Worm (Caenorhabditis elegans) whole organism, L4 larva: ENCODE measurements around the gene F17C11.11.
A peak's percentile ranks its signal among the peaks of the same experiment; 100 is the strongest.

Experiments
- F37D6.2 ChIP-seq: sonication (generic microtip); optimal IDR thresholded peaks from 2 replicates; lab custom pipeline; 2016; ENCODE audit warnings: mild to moderate bottlenecking, missing genetic modification characterization, missing compliant biosample characterization
- F49E8.2 ChIP-seq: sonication (generic microtip); optimal IDR thresholded peaks from 2 replicates; lab custom pipeline; 2016; ENCODE audit warnings: missing compliant biosample characterization, mild to moderate bottlenecking, missing genetic modification characterization, borderline replicate concordance
- T20F7.1 ChIP-seq: fragments of 200-800 bp; sonication (Bioruptor generic); optimal IDR thresholded peaks from 2 replicates; lab custom pipeline; 2018; ENCODE audit warnings: mild to moderate bottlenecking, missing genetic modification characterization, missing compliant biosample characterization
- Y75B8A.6 ChIP-seq: fragments of 200-800 bp; sonication (Bioruptor generic); IDR thresholded peaks from 2 replicates; pipeline ENCODE4 v1.3.6; 2022; ENCODE audit warnings: missing genetic modification reagents, missing genetic modification characterization, missing compliant biosample characterization
- ZK546.5 ChIP-seq, 2 experiments: sonication (generic microtip); optimal IDR thresholded peaks; 2 replicates each; lab custom pipeline; 2017; ENCODE audit warnings: missing biosample characterization in 2 of 2, missing genetic modification characterization in 2 of 2
- aha-1 ChIP-seq: fragments of 150-350 bp; peaks from one replicate; lab custom pipeline; 2014; ENCODE audit warnings: missing biosample characterization, missing genetic modification characterization
- aly-2 ChIP-seq: sonication (generic microtip); optimal IDR thresholded peaks from 2 replicates; lab custom pipeline; 2018; ENCODE audit warnings: missing biosample characterization, missing genetic modification characterization
- ama-1 ChIP-seq: fragments of 150-350 bp; optimal IDR thresholded peaks from 2 replicates; lab custom pipeline; 2014; ENCODE audit warnings: inconsistent platforms, mixed read lengths
- ceh-20 ChIP-seq: fragments of 200-800 bp; sonication (Bioruptor generic); IDR thresholded peaks from 2 replicates; pipeline ENCODE4 v1.3.6; 2022; ENCODE audit warnings: missing genetic modification reagents, missing genetic modification characterization, missing compliant biosample characterization
- ceh-28 ChIP-seq: fragments of 150-350 bp; optimal IDR thresholded peaks from 2 replicates; lab custom pipeline; 2014; ENCODE audit warnings: missing biosample characterization, missing genetic modification reagents, missing genetic modification characterization
- ceh-32 ChIP-seq: sonication (generic microtip); optimal IDR thresholded peaks from 2 replicates; lab custom pipeline; 2016; ENCODE audit warnings: mild to moderate bottlenecking, missing genetic modification characterization, missing compliant biosample characterization; ENCODE audit not compliant: poor library complexity
- ceh-44 ChIP-seq: fragments of 200-800 bp; sonication (Bioruptor generic); IDR thresholded peaks from 2 replicates; pipeline ENCODE4 v1.3.6; 2022; ENCODE audit warnings: missing genetic modification reagents, missing genetic modification characterization, missing compliant biosample characterization
- ceh-62 ChIP-seq: sonication (generic microtip); optimal IDR thresholded peaks from 2 replicates; lab custom pipeline; 2017; ENCODE audit warnings: missing biosample characterization, missing genetic modification characterization
- cey-2 ChIP-seq: sonication (generic microtip); optimal IDR thresholded peaks from 3 replicates; lab custom pipeline; 2017; ENCODE audit warnings: missing genetic modification characterization, mild to moderate bottlenecking, missing compliant biosample characterization, antibody characterized with exemption, borderline replicate concordance; ENCODE audit not compliant: insufficient read depth
- daf-16 ChIP-seq, 3 experiments: sonication (generic microtip); optimal IDR thresholded peaks; 2 replicates each; lab custom pipeline; 2016 to 2017; ENCODE audit warnings: missing genetic modification characterization in 3 of 3, missing genetic modification reagents in 3 of 3, mild to moderate bottlenecking in 2 of 3, missing compliant biosample characterization in 2 of 3, missing biosample characterization in 1 of 3, moderate library complexity in 1 of 3
- daf-19 ChIP-seq: fragments of 200-800 bp; sonication (Bioruptor generic); conservative IDR thresholded peaks from 2 replicates; pipeline ENCODE4 v1.3.6; 2022; ENCODE audit warnings: missing genetic modification characterization, missing compliant biosample characterization
- dmd-6 ChIP-seq: fragments of 200-800 bp; sonication (Bioruptor generic); IDR thresholded peaks from 2 replicates; pipeline ENCODE4 v1.3.6; 2022; ENCODE audit warnings: missing genetic modification reagents, missing genetic modification characterization, missing compliant biosample characterization
- dpl-1 ChIP-seq: fragments of 150-350 bp; optimal IDR thresholded peaks from 2 replicates; lab custom pipeline; 2014; ENCODE audit warnings: missing biosample characterization, missing genetic modification reagents, missing genetic modification characterization
- duxl-1 ChIP-seq: sonication (generic microtip); optimal IDR thresholded peaks from 2 replicates; lab custom pipeline; 2016; ENCODE audit warnings: mild to moderate bottlenecking, missing genetic modification characterization, moderate library complexity, missing compliant biosample characterization; ENCODE audit not compliant: poor library complexity
- dve-1 ChIP-seq: sonication (generic microtip); optimal IDR thresholded peaks from 2 replicates; lab custom pipeline; 2017; ENCODE audit warnings: antibody characterized with exemption, mild to moderate bottlenecking, missing genetic modification characterization, missing compliant biosample characterization; ENCODE audit not compliant: insufficient read depth
- fos-1 ChIP-seq: fragments of 150-350 bp; optimal IDR thresholded peaks from 2 replicates; lab custom pipeline; 2014; ENCODE audit warnings: missing biosample characterization, missing genetic modification characterization
- gei-8 ChIP-seq: fragments of 200-800 bp; sonication (Bioruptor generic); optimal IDR thresholded peaks from 2 replicates; lab custom pipeline; 2018; ENCODE audit warnings: mild to moderate bottlenecking, missing genetic modification characterization, missing compliant biosample characterization
- hif-1 ChIP-seq, 2 experiments: sonication (generic microtip); optimal IDR thresholded peaks; 2 replicates each; lab custom pipeline; 2016 to 2017; ENCODE audit warnings: missing compliant biosample characterization in 2 of 2, missing genetic modification characterization in 2 of 2, missing genetic modification reagents in 2 of 2, missing genotype in 2 of 2, mild to moderate bottlenecking in 1 of 2
- hlh-11 ChIP-seq: fragments of 200-800 bp; sonication (Bioruptor generic); optimal IDR thresholded peaks from 2 replicates; lab custom pipeline; 2018; ENCODE audit warnings: mild to moderate bottlenecking, missing genetic modification characterization, missing compliant biosample characterization
- hlh-30 ChIP-seq: sonication (generic microtip); optimal IDR thresholded peaks from 2 replicates; lab custom pipeline; 2017; ENCODE audit warnings: antibody characterized with exemption, mild to moderate bottlenecking, missing genetic modification characterization, missing compliant biosample characterization; ENCODE audit not compliant: insufficient read depth
- lim-7 ChIP-seq: fragments of 200-800 bp; sonication (Bioruptor generic); IDR thresholded peaks from 2 replicates; pipeline ENCODE4 v1.3.6; 2022; ENCODE audit warnings: missing genetic modification characterization, missing compliant biosample characterization
- lin-15B ChIP-seq: fragments of 150-350 bp; sonication (generic microtip); optimal IDR thresholded peaks from 3 replicates; lab custom pipeline; 2014; ENCODE audit warnings: missing biosample characterization, missing genetic modification characterization
- mdl-1 ChIP-seq, 2 experiments: fragments of 150-350 bp in 1 of 2; sonication (generic microtip) in 1 of 2; optimal IDR thresholded peaks; 2 replicates each; lab custom pipeline; 2014 to 2017; ENCODE audit warnings: missing biosample characterization in 2 of 2, missing genetic modification characterization in 2 of 2
- mdt-29 ChIP-seq: fragments of 200-800 bp; sonication (Bioruptor generic); IDR thresholded peaks from 2 replicates; pipeline ENCODE4 v1.3.6; 2022; ENCODE audit warnings: missing genetic modification reagents, missing genetic modification characterization, missing compliant biosample characterization
- mxl-3 ChIP-seq: fragments of 200-800 bp; sonication (Bioruptor generic); optimal IDR thresholded peaks from 2 replicates; lab custom pipeline; 2018; ENCODE audit warnings: mild to moderate bottlenecking, missing genetic modification characterization, missing compliant biosample characterization
- nhr-25 ChIP-seq: sonication (generic microtip); optimal IDR thresholded peaks from 2 replicates; lab custom pipeline; 2017; ENCODE audit warnings: missing genetic modification characterization, mild to moderate bottlenecking, missing compliant biosample characterization, antibody characterized with exemption, moderate library complexity, borderline replicate concordance; ENCODE audit not compliant: insufficient read depth
- nhr-48 ChIP-seq: sonication (generic microtip); optimal IDR thresholded peaks from 2 replicates; lab custom pipeline; 2016; ENCODE audit warnings: mild to moderate bottlenecking, missing genetic modification characterization, missing compliant biosample characterization
- nhr-6 ChIP-seq: fragments of 150-350 bp; optimal IDR thresholded peaks from 2 replicates; lab custom pipeline; 2014; ENCODE audit warnings: missing biosample characterization, missing genetic modification characterization
- php-3 ChIP-seq: fragments of 200-800 bp; sonication (Bioruptor generic); IDR thresholded peaks from 2 replicates; pipeline ENCODE4 v1.3.6; 2022; ENCODE audit warnings: missing genetic modification reagents, missing genetic modification characterization, missing compliant biosample characterization
- pqm-1 ChIP-seq: sonication (generic microtip); optimal IDR thresholded peaks from 2 replicates; lab custom pipeline; 2017; ENCODE audit warnings: missing biosample characterization, missing genetic modification characterization
- sdz-12 ChIP-seq: fragments of 200-800 bp; sonication (Bioruptor generic); optimal IDR thresholded peaks from 2 replicates; lab custom pipeline; 2018; ENCODE audit warnings: mild to moderate bottlenecking, missing genetic modification characterization, missing compliant biosample characterization
- skn-1 ChIP-seq: fragments of 150-350 bp; optimal IDR thresholded peaks from 2 replicates; lab custom pipeline; 2014; ENCODE audit warnings: missing biosample characterization, missing genetic modification characterization
- tra-1 ChIP-seq: fragments of 200-800 bp; sonication (Bioruptor generic); IDR thresholded peaks from 2 replicates; pipeline ENCODE4 v1.3.6; 2022; ENCODE audit warnings: missing genetic modification reagents, missing genetic modification characterization, missing compliant biosample characterization
- unc-39 ChIP-seq: sonication (generic microtip); optimal IDR thresholded peaks from 2 replicates; lab custom pipeline; 2017; ENCODE audit warnings: missing biosample characterization, missing genetic modification characterization
- unc-62 ChIP-seq, 3 experiments: fragments of 150-350 bp in 1 of 3; sonication (generic microtip); optimal IDR thresholded peaks in 2 of 3; peaks in 1 of 3; 1 replicate in 1 of 3; 2 replicates in 2 of 3; lab custom pipeline; 2014 to 2017; ENCODE audit warnings: missing biosample characterization in 3 of 3, missing genetic modification characterization in 3 of 3, missing genetic modification reagents in 3 of 3, missing genotype in 1 of 3
- zip-2 ChIP-seq: fragments of 150-350 bp; optimal IDR thresholded peaks from 2 replicates; lab custom pipeline; 2014; ENCODE audit warnings: missing biosample characterization, missing genetic modification characterization
- ztf-7 ChIP-seq: fragments of 150-350 bp; optimal IDR thresholded peaks from 2 replicates; lab custom pipeline; 2014; ENCODE audit warnings: missing biosample characterization, missing genetic modification characterization

Gene F17C11.11

ce11 chrV:10938739-10939138, at the start of gene F17C11.11:
F17C11.11 (minus strand) TSS chrV:10938817.
- TF ChIP-seq nhr-6 (tag; lab: Kevin White, UChicago): peak; percentile 36
- TF ChIP-seq lin-15B (tag; lab: Kevin White, UChicago): no peak
- peak in 1 of 2 experiments; percentile 44 for TF ChIP-seq mdl-1 (tag; optimal IDR thresholded peaks at IDR 0.05; lab: Kevin White, UChicago)
- peak; percentile 77 for TF ChIP-seq dmd-6 (GFP tag; lab: Robert Waterston, UW)
- no peak for TF ChIP-seq ceh-20 (GFP tag; lab: Robert Waterston, UW)
- TF ChIP-seq hlh-11 (tag; lab: Kevin White, UChicago): peak; percentile 63
- TF ChIP-seq nhr-25: no peak
- peak; percentile 43 for TF ChIP-seq cey-2
- TF ChIP-seq hif-1 (tag; optimal IDR thresholded peaks at IDR 0.05; lab: Kevin White, UChicago): peak in 1 of 2 experiments; percentile 6
- TF ChIP-seq daf-16 (GFP tag; optimal IDR thresholded peaks at IDR 0.05; lab: Kevin White, UChicago): no peak
- TF ChIP-seq daf-16 (tag; optimal IDR thresholded peaks at IDR 0.05; lab: Kevin White, UChicago): peak; percentile 77
- TF ChIP-seq nhr-48 (tag; lab: Kevin White, UChicago): peak; percentile 24
- 0 out of 2 replicates have a peak, but pooled peaks have one; percentile 9 for TF ChIP-seq tra-1
- TF ChIP-seq mxl-3 (GFP tag; lab: Kevin White, UChicago): peak; percentile 35
- no peak for TF ChIP-seq php-3 (GFP tag; lab: Robert Waterston, UW)
- TF ChIP-seq F49E8.2 (tag; lab: Kevin White, UChicago): no peak
- TF ChIP-seq dve-1 (tag; lab: Kevin White, UChicago): peak; percentile 88
- peak; percentile 83 for TF ChIP-seq aha-1 (tag; lab: Kevin White, UChicago)
- no peak for TF ChIP-seq gei-8 (GFP tag; lab: Kevin White, UChicago)
- peak; percentile 76 for TF ChIP-seq ztf-7
- peak; percentile 96 for TF ChIP-seq zip-2 (tag; lab: Kevin White, UChicago)
- peak; percentile 75 for TF ChIP-seq hlh-30 (tag; lab: Kevin White, UChicago)

ce11 chrV:10981113-10981512, 42.5 kb upstream of the F17C11.11 start, which contains the start of gene fig-1:
fig-1 (minus strand) TSS chrV:10981213.
- TF ChIP-seq ama-1 (lab: Kevin White, UChicago): no peak
- no peak for TF ChIP-seq hlh-11 (tag; lab: Kevin White, UChicago)
- TF ChIP-seq hif-1 (tag; optimal IDR thresholded peaks at IDR 0.05; lab: Kevin White, UChicago): no peak
- no peak for TF ChIP-seq ceh-32 (tag; lab: Kevin White, UChicago)
- TF ChIP-seq fos-1 (tag; lab: Kevin White, UChicago): no peak
- no peak for TF ChIP-seq pqm-1 (tag; lab: Kevin White, UChicago)
- TF ChIP-seq aly-2 (tag; lab: Kevin White, UChicago): no peak
- no peak for TF ChIP-seq Y75B8A.6 (GFP tag; lab: Robert Waterston, UW)
- no peak for TF ChIP-seq T20F7.1 (GFP tag; lab: Kevin White, UChicago)
- TF ChIP-seq ceh-62: no peak
- no peak for TF ChIP-seq ZK546.5 (tag; optimal IDR thresholded peaks at IDR 0.05; lab: Kevin White, UChicago)
- TF ChIP-seq dpl-1 (GFP tag; lab: Kevin White, UChicago): no peak

ce11 chrV:10975091-10975490, 36.5 kb upstream of the F17C11.11 start:
- peak in 1 of 2 experiments; percentile 91 for TF ChIP-seq unc-62 (GFP tag; optimal IDR thresholded peaks at IDR 0.05 in 1 of 2; lab: Kevin White, UChicago)
- no peak for TF ChIP-seq unc-62 (tag; optimal IDR thresholded peaks at IDR 0.05; lab: Kevin White, UChicago)
- no peak for TF ChIP-seq lim-7 (GFP tag; lab: Robert Waterston, UW)

- TF ChIP-seq skn-1 (tag; lab: Kevin White, UChicago) (no peak), mdt-29 (GFP tag; lab: Robert Waterston, UW) (no peak), unc-39 (no peak), hlh-30 (tag; lab: Kevin White, UChicago) (no peak), daf-19 (GFP tag; lab: Robert Waterston, UW) (no peak), ztf-7 (no peak), duxl-1 (tag; lab: Kevin White, UChicago) (no peak), F37D6.2 (tag; lab: Kevin White, UChicago) (no peak), ceh-28 (tag; lab: Kevin White, UChicago) (no peak), ceh-44 (no peak), lim-7 (GFP tag; lab: Robert Waterston, UW) (no peak), gei-8 (GFP tag; lab: Kevin White, UChicago) (no peak), sdz-12 (GFP tag; lab: Kevin White, UChicago) (no peak)
Observed at ce11 chrV:10970930-10971329, 32.3 kb upstream of the F17C11.11 start.
